Worm (Caenorhabditis elegans): ENCODE data around the gene mes-4.
A peak's percentile ranks its signal among the peaks of the same experiment; 100 is the strongest.

The mes-4 gene

ce11 chrV:13473467-13473866 is 36.1 kb upstream of the mes-4 start, which contains the start of gene T10G3.1 (continued):
- peak; percentile 17 for TF ChIP-seq ztf-4 (tag; optimal IDR thresholded peaks at IDR 0.05)
- TF ChIP-seq elt-3 (tag; optimal IDR thresholded peaks at IDR 0.05), result no peak
- TF ChIP-seq lin-35 (GFP tag; optimal IDR thresholded peaks at IDR 0.05), result no peak
- TF ChIP-seq egl-13 (tag; optimal IDR thresholded peaks at IDR 0.05), result no peak

- TF ChIP-seq snu-23 (GFP tag; optimal IDR thresholded peaks at IDR 0.05) (peak; percentile 29), nhr-19 (GFP tag; conservative IDR thresholded peaks at IDR 0.05) (peak; percentile 43), nhr-85 (tag) (no peak), elt-3 (tag; optimal IDR thresholded peaks at IDR 0.05) (no peak), egl-13 (tag; optimal IDR thresholded peaks at IDR 0.05) (no peak), nhr-71 (tag; optimal IDR thresholded peaks at IDR 0.05) (peak; percentile 60), snpc-4 (tag; optimal IDR thresholded peaks at IDR 0.05) (no peak), C04F5.9 (tag; optimal IDR thresholded peaks at IDR 0.05) (no peak), rnt-1 (tag; optimal IDR thresholded peaks at IDR 0.05) (peak; percentile 61), aly-2 (tag; optimal IDR thresholded peaks at IDR 0.05) (no peak), efl-1 (optimal IDR thresholded peaks at IDR 0.05) (no peak), efl-1 (GFP tag; optimal IDR thresholded peaks at IDR 0.05 in 1 of 2) (peak in 1 of 2 experiments; percentile 39), nhr-76 (tag; optimal IDR thresholded peaks at IDR 0.05) (no peak), vab-15 (tag; optimal IDR thresholded peaks at IDR 0.05) (no peak), ceh-82 (tag; optimal IDR thresholded peaks at IDR 0.05) (no peak), lin-14 (GFP tag; optimal IDR thresholded peaks at IDR 0.05) (peak; percentile 54), nhr-47 (tag; optimal IDR thresholded peaks at IDR 0.05) (no peak), fkh-10 (GFP tag; optimal IDR thresholded peaks at IDR 0.05) (no peak), Y116A8C.19 (tag; optimal IDR thresholded peaks at IDR 0.05; ENCODE audit: borderline replicate concordance) (no peak), unc-130 (tag; optimal IDR thresholded peaks at IDR 0.05) (peak; percentile 21), fkh-4 (tag; optimal IDR thresholded peaks at IDR 0.05; ENCODE audit: borderline replicate concordance) (no peak), zip-4 (GFP tag; optimal IDR thresholded peaks at IDR 0.05) (no peak), lin-35 (GFP tag; optimal IDR thresholded peaks at IDR 0.05) (no peak), unc-98 (GFP tag; IDR thresholded peaks at IDR 0.05) (no peak), lsy-2 (tag; optimal IDR thresholded peaks at IDR 0.05) (peak; percentile 35 to 47), unc-30 (tag; optimal IDR thresholded peaks at IDR 0.05) (no peak), nhr-28 (tag; optimal IDR thresholded peaks at IDR 0.05) (no peak), pqm-1 (tag; optimal IDR thresholded peaks at IDR 0.05) (no peak), mef-2 (tag; optimal IDR thresholded peaks at IDR 0.05) (no peak)
Measured at ce11 chrV:13472062-13472461, 34.7 kb upstream of the mes-4 start.

ce11 chrV:13468190-13468765 is 30.9 kb upstream of the mes-4 start, which contains the start of the genes F25H9.6 and F25H9.7:
TSS of gene F25H9.6 (minus strand) at chrV:13468361.
TSS of gene F25H9.7 (plus strand) at chrV:13468376.
- TF ChIP-seq hlh-4 (tag; optimal IDR thresholded peaks at IDR 0.05), result peak; percentile 87
- peak; percentile 72 for TF ChIP-seq fos-1 (tag; optimal IDR thresholded peaks at IDR 0.05)
- TF ChIP-seq nhr-90 (tag; optimal IDR thresholded peaks at IDR 0.05; ENCODE audit: poor library complexity), result peak; percentile 98
- peak; percentile 70 to 85 (median 79) for TF ChIP-seq dpl-1 (GFP tag; optimal IDR thresholded peaks at IDR 0.05)
- TF ChIP-seq xbp-1 (tag; optimal IDR thresholded peaks at IDR 0.05), result peak; percentile 91
- peak; percentile 91 for TF ChIP-seq unc-98 (GFP tag; IDR thresholded peaks at IDR 0.05)
- TF ChIP-seq lin-35 (GFP tag; optimal IDR thresholded peaks at IDR 0.05), result peak; percentile 63 to 84
- peak in 1 of 2 experiments; percentile 99 for TF ChIP-seq ztf-11 (tag; optimal IDR thresholded peaks at IDR 0.05)
- peak; percentile 94 for TF ChIP-seq swsn-7 (tag; optimal IDR thresholded peaks at IDR 0.05)
- no peak for TF ChIP-seq unc-62 (GFP tag; optimal IDR thresholded peaks at IDR 0.05)
- TF ChIP-seq nhr-28 (tag; optimal IDR thresholded peaks at IDR 0.05), result no peak
- peak; percentile 88 for TF ChIP-seq unc-86 (tag; optimal IDR thresholded peaks at IDR 0.05)
- peak; percentile 100 for TF ChIP-seq fkh-4 (tag; optimal IDR thresholded peaks at IDR 0.05; ENCODE audit: borderline replicate concordance)
- peak; percentile 39 for TF ChIP-seq nhr-11 (tag; optimal IDR thresholded peaks at IDR 0.05)
- peak; percentile 93 for TF ChIP-seq C04F5.9 (tag; optimal IDR thresholded peaks at IDR 0.05)
- peak; percentile 94 for TF ChIP-seq ceh-63 (GFP tag; optimal IDR thresholded peaks at IDR 0.05)
- peak; percentile 80 to 83 for TF ChIP-seq efl-1 (optimal IDR thresholded peaks at IDR 0.05)
- TF ChIP-seq efl-1 (GFP tag; optimal IDR thresholded peaks at IDR 0.05 in 1 of 2), result peak; percentile 77 to 97
- TF ChIP-seq pax-3 (tag; optimal IDR thresholded peaks at IDR 0.05), result peak; percentile 100
- TF ChIP-seq ztf-4 (tag; optimal IDR thresholded peaks at IDR 0.05), result peak; percentile 34
- peak; percentile 48 for TF ChIP-seq nhr-76 (tag; optimal IDR thresholded peaks at IDR 0.05)
- TF ChIP-seq skn-1 (tag; optimal IDR thresholded peaks at IDR 0.05), result peak; percentile 51
- TF ChIP-seq F16B12.6 (tag; optimal IDR thresholded peaks at IDR 0.05), result peak; percentile 62
- no peak for TF ChIP-seq nhr-237 (tag; optimal IDR thresholded peaks at IDR 0.05)
- TF ChIP-seq lsy-2 (tag; optimal IDR thresholded peaks at IDR 0.05), result peak; percentile 79 to 87
- peak; percentile 96 for TF ChIP-seq fkh-8 (tag; optimal IDR thresholded peaks at IDR 0.05)
- TF ChIP-seq hpl-2 (GFP tag; optimal IDR thresholded peaks at IDR 0.05), result peak; percentile 27
- TF ChIP-seq lin-13 (GFP tag; optimal IDR thresholded peaks at IDR 0.05), result peak; percentile 85

Data from whole organism, L1 larva.